Worm (Caenorhabditis elegans): ENCODE data around the gene Y41C4A.12.

ce11 chrIII:11680514-11680913, 46.0 kb downstream of the Y41C4A.12 start:
- TF ChIP-seq ama-1 (optimal IDR thresholded peaks at IDR 0.05) (no peak), sea-1 (GFP tag; conservative IDR thresholded peaks at IDR 0.05) (no peak), flt-1 (GFP tag; IDR thresholded peaks at IDR 0.05) (no peak), pes-1 (GFP tag; IDR thresholded peaks at IDR 0.05) (no peak), hmg-4 (GFP tag; optimal IDR thresholded peaks at IDR 0.05) (no peak), ceh-13 (GFP tag; optimal IDR thresholded peaks at IDR 0.05) (no peak), hnd-1 (tag; optimal IDR thresholded peaks at IDR 0.05) (no peak), ets-7 (tag; optimal IDR thresholded peaks at IDR 0.05) (no peak), F13C5.2 (tag; optimal IDR thresholded peaks at IDR 0.05) (no peak)
